Fruit fly (Drosophila melanogaster) whole organism, adult: ENCODE results near the gene CG11951.

ENCODE experiments used
- CG11617 ChIP-seq: fragments of 200-800 bp; sonication (Bioruptor generic); optimal IDR thresholded peaks from 2 replicates; lab custom pipeline; 2017; ENCODE audit warnings: mild to moderate bottlenecking, missing biosample characterization, missing genetic modification reagents, missing genetic modification characterization
- CG12768 ChIP-seq: fragments of 200-800 bp; sonication (Bioruptor generic); optimal IDR thresholded peaks from 2 replicates; lab custom pipeline; 2017; ENCODE audit warnings: missing biosample characterization, missing genetic modification characterization, mild to moderate bottlenecking, moderate library complexity, missing genetic modification reagents
- CG14711 ChIP-seq: fragments of 200-800 bp; sonication (Bioruptor generic); optimal IDR thresholded peaks from 2 replicates; lab custom pipeline; 2018; ENCODE audit warnings: missing biosample characterization, mild to moderate bottlenecking, missing genetic modification characterization, moderate library complexity
- CG1620 ChIP-seq: fragments of 200-800 bp; sonication (Bioruptor generic); optimal IDR thresholded peaks from 2 replicates; lab custom pipeline; 2016; ENCODE audit warnings: missing biosample characterization, missing genetic modification characterization
- CG33017 ChIP-seq: fragments of 200-800 bp; sonication (Bioruptor generic); optimal IDR thresholded peaks from 2 replicates; lab custom pipeline; 2018; ENCODE audit warnings: missing biosample characterization, mild to moderate bottlenecking, missing genetic modification characterization, moderate library complexity
- CG5204 ChIP-seq: fragments of 200-800 bp; sonication (Bioruptor generic); optimal IDR thresholded peaks from 2 replicates; lab custom pipeline; 2016; ENCODE audit warnings: missing biosample characterization, missing genetic modification characterization
- CG7045 ChIP-seq: fragments of 200-800 bp; sonication (Bioruptor generic); optimal IDR thresholded peaks from 2 replicates; lab custom pipeline; 2017; ENCODE audit warnings: missing biosample characterization, mild to moderate bottlenecking, missing genetic modification characterization
- CG7101 ChIP-seq: fragments of 200-800 bp; sonication (Bioruptor generic); optimal IDR thresholded peaks from 2 replicates; lab custom pipeline; 2018; ENCODE audit warnings: missing biosample characterization, mild to moderate bottlenecking, missing genetic modification characterization, moderate library complexity
- Clk ChIP-seq: fragments of 200-800 bp; sonication (Bioruptor generic); optimal IDR thresholded peaks from 2 replicates; lab custom pipeline; 2017; ENCODE audit warnings: missing biosample characterization, missing genetic modification characterization
- Crg-1 ChIP-seq: fragments of 200-800 bp; sonication (Bioruptor generic); optimal IDR thresholded peaks from 2 replicates; lab custom pipeline; 2016; ENCODE audit warnings: missing biosample characterization, missing genetic modification characterization
- Hr96 ChIP-seq: fragments of 200-800 bp; sonication (Bioruptor generic); optimal IDR thresholded peaks from 2 replicates; lab custom pipeline; 2016; ENCODE audit warnings: missing biosample characterization, missing genetic modification characterization
- Mnt ChIP-seq: fragments of 200-800 bp; sonication (Bioruptor generic); optimal IDR thresholded peaks from 2 replicates; lab custom pipeline; 2016; ENCODE audit warnings: missing biosample characterization, mild to moderate bottlenecking, missing genetic modification characterization
- bab1 ChIP-seq: fragments of 200-800 bp; sonication (Bioruptor generic); optimal IDR thresholded peaks from 3 replicates; lab custom pipeline; 2019; ENCODE audit warnings: missing biosample characterization, mild to moderate bottlenecking, missing genetic modification characterization, moderate library complexity
- cic ChIP-seq: fragments of 200-800 bp; sonication (Bioruptor generic); optimal IDR thresholded peaks from 2 replicates; lab custom pipeline; 2017; ENCODE audit warnings: missing biosample characterization, mild to moderate bottlenecking, missing genetic modification characterization, moderate library complexity
- cnc ChIP-seq, 2 experiments: fragments of >200 bp; optimal IDR thresholded peaks; 2 replicates each; lab custom pipeline; 2017
- kay ChIP-seq: fragments of 200-800 bp; sonication (Bioruptor generic); peaks from one replicate; lab custom pipeline; 2016; ENCODE audit warnings: missing biosample characterization, missing genetic modification characterization, borderline replicate concordance
- ovo ChIP-seq: fragments of 200-800 bp; sonication (Bioruptor generic); optimal IDR thresholded peaks from 2 replicates; lab custom pipeline; 2016; ENCODE audit warnings: missing biosample characterization, missing genetic modification characterization
- pad ChIP-seq: fragments of 200-800 bp; sonication (Bioruptor generic); optimal IDR thresholded peaks from 3 replicates; lab custom pipeline; 2017; ENCODE audit warnings: missing biosample characterization, missing genetic modification characterization, mild to moderate bottlenecking, moderate library complexity, missing genetic modification reagents
- tj ChIP-seq: fragments of 200-800 bp; sonication (Bioruptor generic); optimal IDR thresholded peaks from 3 replicates; lab custom pipeline; 2017; ENCODE audit warnings: missing biosample characterization, mild to moderate bottlenecking, missing genetic modification characterization, moderate library complexity
- toe ChIP-seq: fragments of 200-800 bp; sonication (Bioruptor generic); optimal IDR thresholded peaks from 2 replicates; lab custom pipeline; 2016; ENCODE audit warnings: missing biosample characterization, missing genetic modification characterization

Gene CG11951

dm6 chr3R:29210091-29210490 lies 28.4 kb downstream of the CG11951 start:
- no peak for TF ChIP-seq cnc (optimal IDR thresholded peaks at IDR 0.05; lab: Kevin White, UChicago)
- TF ChIP-seq CG7101 (tag; lab: Kevin White, UChicago) = no peak
- TF ChIP-seq CG1620 (GFP tag; lab: Kevin White, UChicago) = no peak

- TF ChIP-seq bab1 (GFP tag; lab: Kevin White, UChicago) = peak; percentile 46
- TF ChIP-seq Crg-1 = no peak
These were observed 30.5 kb downstream of the CG11951 start for dm6 chr3R:29207996-29208395.

DNA sequence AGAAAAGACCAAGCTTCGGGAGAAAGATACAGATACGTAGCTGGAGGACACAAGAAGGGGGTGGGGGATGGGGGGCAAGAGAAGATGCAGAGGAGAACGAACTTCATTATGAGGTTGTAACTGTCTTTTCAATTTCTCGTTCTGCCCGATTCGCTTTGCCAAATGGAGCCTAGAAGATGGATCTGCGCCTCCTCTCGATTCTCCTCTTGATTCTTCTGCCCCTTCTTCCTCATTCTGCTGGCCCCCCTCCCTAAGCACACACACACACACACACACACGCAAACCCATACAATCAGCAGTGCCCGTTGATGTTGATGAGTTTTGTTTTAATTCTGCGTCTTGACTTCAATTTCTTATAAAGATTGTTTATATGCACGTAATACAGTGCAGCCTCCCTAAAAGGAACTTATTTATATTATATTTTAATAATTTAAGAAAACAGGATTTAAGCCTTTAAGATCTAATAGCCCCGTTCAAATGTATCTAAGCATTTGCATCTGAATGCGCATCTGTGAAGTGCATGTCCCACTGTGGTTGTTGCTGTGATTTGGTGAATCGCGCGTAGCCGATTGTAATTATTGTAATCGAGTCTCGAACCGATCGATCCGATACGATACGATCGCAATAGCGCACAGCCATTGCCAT lies 31.4 kb downstream of the CG11951 start:
- TF ChIP-seq Crg-1 (peak; percentile 21), pad (GFP tag; lab: Kevin White, UChicago) (peak; percentile 47), CG12768 (GFP tag; lab: Kevin White, UChicago) (peak; percentile 87), tj (peak; percentile 43), CG7101 (tag; lab: Kevin White, UChicago) (peak; percentile 84), CG7045 (GFP tag; lab: Kevin White, UChicago) (peak; percentile 90), toe (GFP tag; lab: Kevin White, UChicago) (peak; percentile 82), Hr96 (peak; percentile 10), CG5204 (peak; percentile 65), CG14711 (tag; lab: Kevin White, UChicago) (peak; percentile 75), cnc (optimal IDR thresholded peaks at IDR 0.05; lab: Kevin White, UChicago) (no peak), CG11617 (GFP tag; lab: Kevin White, UChicago) (peak; percentile 55), cic (peak; percentile 64), ovo (GFP tag; lab: Kevin White, UChicago) (no peak), CG1620 (GFP tag; lab: Kevin White, UChicago) (peak; percentile 27), bab1 (GFP tag; lab: Kevin White, UChicago) (peak; percentile 81), CG33017 (peak; percentile 90), kay (GFP tag; lab: Kevin White, UChicago) (no peak), Clk (GFP tag; lab: Kevin White, UChicago) (peak; percentile 81), Mnt (peak; percentile 57)

dm6 chr3R:29206198-29207011 lies 32.1 kb downstream of the CG11951 start:
- TF ChIP-seq CG14711 (tag; lab: Kevin White, UChicago) (no peak), tj (peak; percentile 62), Hr96 (no peak), Crg-1 (no peak), Mnt (no peak), toe (GFP tag; lab: Kevin White, UChicago) (no peak), CG1620 (GFP tag; lab: Kevin White, UChicago) (no peak)

dm6 chr3R:29204612-29205480 lies 33.7 kb downstream of the CG11951 start:
- TF ChIP-seq bab1 (GFP tag; lab: Kevin White, UChicago) (no peak), CG7101 (tag; lab: Kevin White, UChicago) (no peak), CG33017 (no peak), Mnt (no peak)

dm6 chr3R:29204033-29204432 lies 34.5 kb downstream of the CG11951 start, which contains the start of gene Cyt-c1L:
Gene Cyt-c1L (minus strand): TSS chr3R:29204133.
- TF ChIP-seq Clk (GFP tag; lab: Kevin White, UChicago) = no peak
- no peak for TF ChIP-seq CG12768 (GFP tag; lab: Kevin White, UChicago)
- no peak for TF ChIP-seq CG11617 (GFP tag; lab: Kevin White, UChicago)
- no peak for TF ChIP-seq Hr96
- no peak for TF ChIP-seq CG7045 (GFP tag; lab: Kevin White, UChicago)
- no peak for TF ChIP-seq CG7101 (tag; lab: Kevin White, UChicago)
- TF ChIP-seq CG5204 = no peak
- no peak for TF ChIP-seq Crg-1
- TF ChIP-seq CG1620 (GFP tag; lab: Kevin White, UChicago) = no peak
- no peak for TF ChIP-seq toe (GFP tag; lab: Kevin White, UChicago)
- no peak for TF ChIP-seq cic

dm6 chr3R:29202418-29202817 lies 36.1 kb downstream of the CG11951 start, which contains the start of gene Mesh1:
Gene Mesh1 (minus strand): TSS chr3R:29202525.
- TF ChIP-seq CG11617 (GFP tag; lab: Kevin White, UChicago) (no peak), bab1 (GFP tag; lab: Kevin White, UChicago) (peak; percentile 23)
